Worm (Caenorhabditis elegans) whole organism, L4 larva: ENCODE results near the gene gcy-29.

Source experiments
- F37D6.2 ChIP-seq: sonication (generic microtip); optimal IDR thresholded peaks from 2 replicates; lab custom pipeline; 2016; ENCODE audit warnings: mild to moderate bottlenecking, missing genetic modification characterization, missing compliant biosample characterization
- T20F7.1 ChIP-seq: fragments of 200-800 bp; sonication (Bioruptor generic); optimal IDR thresholded peaks from 2 replicates; lab custom pipeline; 2018; ENCODE audit warnings: mild to moderate bottlenecking, missing genetic modification characterization, missing compliant biosample characterization
- aha-1 ChIP-seq: fragments of 150-350 bp; peaks from one replicate; lab custom pipeline; 2014; ENCODE audit warnings: missing biosample characterization, missing genetic modification characterization
- aly-2 ChIP-seq: sonication (generic microtip); optimal IDR thresholded peaks from 2 replicates; lab custom pipeline; 2018; ENCODE audit warnings: missing biosample characterization, missing genetic modification characterization
- ceh-28 ChIP-seq: fragments of 150-350 bp; optimal IDR thresholded peaks from 2 replicates; lab custom pipeline; 2014; ENCODE audit warnings: missing biosample characterization, missing genetic modification reagents, missing genetic modification characterization
- ces-1 ChIP-seq: fragments of 150-350 bp; sonication (generic microtip); optimal IDR thresholded peaks from 4 replicates; lab custom pipeline; 2014; ENCODE audit warnings: missing biosample characterization, missing genetic modification reagents, missing genetic modification characterization
- daf-19 ChIP-seq: fragments of 200-800 bp; sonication (Bioruptor generic); conservative IDR thresholded peaks from 2 replicates; pipeline ENCODE4 v1.3.6; 2022; ENCODE audit warnings: missing genetic modification characterization, missing compliant biosample characterization
- dpl-1 ChIP-seq: fragments of 150-350 bp; optimal IDR thresholded peaks from 2 replicates; lab custom pipeline; 2014; ENCODE audit warnings: missing biosample characterization, missing genetic modification reagents, missing genetic modification characterization
- egl-43 ChIP-seq: fragments of 200-800 bp; sonication (Bioruptor generic); IDR thresholded peaks from 2 replicates; pipeline ENCODE4 v1.3.6; 2022; ENCODE audit warnings: missing genetic modification reagents, missing genetic modification characterization, missing compliant biosample characterization
- fkh-10 ChIP-seq: fragments of 150-350 bp; optimal IDR thresholded peaks from 2 replicates; lab custom pipeline; 2014; ENCODE audit warnings: missing biosample characterization, missing genetic modification reagents, missing genetic modification characterization
- lin-39 ChIP-seq: fragments of 150-350 bp; optimal IDR thresholded peaks from 2 replicates; lab custom pipeline; 2014; ENCODE audit warnings: missing biosample characterization, missing genetic modification reagents, missing genetic modification characterization
- mep-1 ChIP-seq: fragments of 150-350 bp; sonication (generic microtip); optimal IDR thresholded peaks from 3 replicates; lab custom pipeline; 2014; ENCODE audit warnings: missing biosample characterization, missing genetic modification characterization
- pha-4 ChIP-seq, 2 experiments: fragments of 150-350 bp in 1 of 2; fragments of 200-800 bp in 1 of 2; sonication (Bioruptor generic) in 1 of 2; IDR thresholded peaks in 1 of 2; optimal IDR thresholded peaks in 1 of 2; 2 replicates each; pipeline versions ENCODE4 v1.3.6 to Lab custom; 2014 to 2022; ENCODE audit warnings: missing genetic modification characterization in 2 of 2, missing genetic modification reagents in 2 of 2, missing biosample characterization in 1 of 2, missing compliant biosample characterization in 1 of 2
- set-16 ChIP-seq: fragments of 200-800 bp; sonication (Bioruptor generic); IDR thresholded peaks from 2 replicates; pipeline ENCODE4 v1.3.6; 2022; ENCODE audit warnings: missing genetic modification reagents, missing genetic modification characterization, missing compliant biosample characterization
- zfp-3 ChIP-seq: fragments of 200-800 bp; sonication (Bioruptor generic); conservative IDR thresholded peaks from 2 replicates; pipeline ENCODE4 v1.3.6; 2022; ENCODE audit warnings: missing genetic modification reagents, missing genetic modification characterization, missing compliant biosample characterization

gcy-29 gene

DNA sequence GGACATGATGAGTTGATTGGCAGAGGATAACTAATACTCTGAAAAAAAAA is 54.4 kb downstream of the gcy-29 start, which contains the start of gene cysl-2:
Gene cysl-2 (minus strand): TSS at position 38 of the 50 bp plus-strand sequence.
- TF ChIP-seq zfp-3 (GFP tag; lab: Robert Waterston, UW) (peak; percentile 9; the same call in 1 of the 2 replicates), pha-4 (GFP tag; IDR thresholded peaks at IDR 0.05; lab: Robert Waterston, UW) (no peak), pha-4 (tag; optimal IDR thresholded peaks at IDR 0.05; lab: Kevin White, UChicago) (no peak)

DNA sequence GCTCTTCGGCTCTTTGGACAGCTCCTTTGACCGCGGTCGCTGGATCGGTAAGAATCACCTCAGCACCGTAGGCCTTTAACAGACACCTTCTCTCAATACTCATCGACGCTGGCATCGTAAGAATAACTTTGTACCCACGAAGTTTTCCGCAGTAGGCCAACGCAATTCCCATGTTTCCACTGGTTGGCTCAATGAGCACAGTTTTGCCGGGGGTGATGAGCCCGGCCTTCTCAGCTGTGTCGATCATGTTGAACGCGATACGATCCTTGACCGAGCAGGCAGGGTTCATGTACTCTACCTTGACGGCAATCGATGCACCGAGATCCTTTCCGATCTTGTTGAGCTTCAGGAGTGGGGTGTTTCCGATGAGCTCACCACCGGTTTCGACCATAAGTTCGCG is 54.6 kb downstream of the gcy-29 start:
- no peak for TF ChIP-seq dpl-1 (GFP tag; lab: Kevin White, UChicago)
- no peak for TF ChIP-seq T20F7.1 (GFP tag; lab: Kevin White, UChicago)
- no peak for TF ChIP-seq fkh-10 (GFP tag; lab: Kevin White, UChicago)
- no peak for TF ChIP-seq daf-19 (GFP tag; lab: Robert Waterston, UW)
- 0 out of 2 replicates have a peak, but pooled peaks have one; percentile 8 for TF ChIP-seq egl-43 (GFP tag; lab: Robert Waterston, UW)
- peak; percentile 33 for TF ChIP-seq aha-1 (tag; lab: Kevin White, UChicago)
- peak; percentile 34; the same call in 1 of the 2 replicates for TF ChIP-seq set-16 (GFP tag; lab: Robert Waterston, UW)
- no peak for TF ChIP-seq ces-1 (GFP tag; lab: Kevin White, UChicago)
- TF ChIP-seq lin-39: no peak
- TF ChIP-seq aly-2 (tag; lab: Kevin White, UChicago): no peak

DNA sequence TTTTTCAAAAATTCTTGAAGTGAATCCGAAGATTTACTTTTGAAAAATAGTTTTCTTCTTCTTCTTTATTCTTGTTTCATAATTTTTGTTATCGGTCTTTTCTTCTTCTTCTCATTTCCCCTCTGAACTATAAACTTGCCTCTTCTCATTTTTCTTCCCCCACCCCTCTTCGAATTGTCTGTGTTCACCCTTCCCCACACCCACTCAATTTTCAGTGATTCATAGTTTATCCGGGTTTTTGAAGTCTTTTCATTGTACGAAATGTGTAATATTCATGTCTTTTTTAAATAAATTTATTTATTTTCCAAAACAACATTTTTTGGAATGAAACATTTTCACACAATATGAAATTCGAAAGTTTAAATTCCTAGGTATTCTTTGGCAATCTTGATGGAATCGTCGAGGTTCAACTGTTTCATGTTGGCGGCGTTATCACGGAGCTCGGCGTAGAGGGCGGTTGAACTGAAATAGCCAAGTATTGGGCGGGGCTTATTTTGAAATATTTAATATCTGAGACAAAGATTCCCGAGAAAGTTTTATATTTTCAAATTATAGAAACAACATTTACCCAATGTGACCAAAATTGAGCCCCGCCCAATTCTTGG is 55.9 kb downstream of the gcy-29 start:
- 0 out of 2 replicates have a peak, but pooled peaks have one; percentile 9 for TF ChIP-seq zfp-3 (GFP tag; lab: Robert Waterston, UW)
- TF ChIP-seq mep-1: peak; percentile 13
- TF ChIP-seq ceh-28 (tag; lab: Kevin White, UChicago): no peak
- no peak for TF ChIP-seq F37D6.2 (tag; lab: Kevin White, UChicago)
